Fruit fly (Drosophila melanogaster) S2 (cell line): Measurements from ENCODE around the gene CG31730.

Experiments used
- CG8478 ChIP-seq: fragments of >200 bp; optimal IDR thresholded peaks from 2 replicates; lab custom pipeline; 2018
- CTCF ChIP-seq, 2 experiments: fragments of >200 bp; optimal IDR thresholded peaks; 2 replicates each; lab custom pipeline; 2018

DNA sequence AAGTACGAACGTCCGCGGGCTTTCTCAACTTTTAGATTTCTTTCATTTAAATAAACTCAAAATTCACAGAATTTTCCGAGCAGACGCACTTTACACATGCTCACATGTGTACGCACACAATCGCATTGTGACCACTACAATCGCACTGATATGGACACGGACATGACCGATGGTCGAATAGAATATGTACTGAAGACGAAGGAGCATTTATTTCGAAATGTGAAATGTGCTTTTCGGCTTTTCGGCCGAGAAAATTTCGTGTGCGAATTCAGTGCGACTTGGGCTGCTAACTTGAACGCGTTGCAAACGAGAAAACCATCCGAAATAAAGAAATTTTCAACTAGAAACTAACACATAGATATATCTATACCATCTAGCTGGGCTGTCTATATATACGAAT lies 1.2 kb upstream of the CG31730 start, which contains the start of gene CG44085:
- TF ChIP-seq CG8478 (lab: Kevin White, UChicago) (no peak), CTCF (optimal IDR thresholded peaks at IDR 0.05; lab: Kevin White, UChicago) (no peak)
